Fruit fly (Drosophila melanogaster): ENCODE results near the gene CG7990.

The CG7990 gene

dm6 chrX:19220415-19220814 lies 18.6 kb upstream of the CG7990 start, which contains the start of gene CG7884 (continued):
- TF ChIP-seq CG7271 (tag; optimal IDR thresholded peaks at IDR 0.05) (no peak), Atf-2 (GFP tag; optimal IDR thresholded peaks at IDR 0.05) (no peak), Drgx (GFP tag; IDR thresholded peaks at IDR 0.05) (0 out of 2 replicates have a peak, but pooled peaks have one; percentile 13), CG7963 (GFP tag; IDR thresholded peaks at IDR 0.05; ENCODE audit: partially characterized antibody) (0 out of 3 replicates have a peak, but pooled peaks have one; percentile 5), CG2129 (GFP tag; IDR thresholded peaks at IDR 0.05; ENCODE audit: partially characterized antibody) (no peak), CG2116 (GFP tag; optimal IDR thresholded peaks at IDR 0.05) (no peak), E2f1 (GFP tag; IDR thresholded peaks at IDR 0.05) (peak; percentile 40; the same call in 1 of the 2 replicates), tap (tag; optimal IDR thresholded peaks at IDR 0.05) (no peak), CG7987 (GFP tag; optimal IDR thresholded peaks at IDR 0.05) (no peak), HmgZ (tag; optimal IDR thresholded peaks at IDR 0.05) (no peak), pita (GFP tag; optimal IDR thresholded peaks at IDR 0.05) (no peak), CG18262 (tag; optimal IDR thresholded peaks at IDR 0.05) (no peak), CG12155 (GFP tag; optimal IDR thresholded peaks at IDR 0.05) (no peak), ken (GFP tag; IDR thresholded peaks at IDR 0.05) (no peak), Trl (optimal IDR thresholded peaks at IDR 0.05) (peak; percentile 29 to 91), Trl (GFP tag; optimal IDR thresholded peaks at IDR 0.05) (no peak), oc (tag; optimal IDR thresholded peaks at IDR 0.05) (no peak), Hey (tag; optimal IDR thresholded peaks at IDR 0.05) (no peak), CG7556 (GFP tag; optimal IDR thresholded peaks at IDR 0.05) (no peak)

- TF ChIP-seq grn (GFP tag; optimal IDR thresholded peaks at IDR 0.05) (peak; percentile 77), wor (GFP tag; IDR thresholded peaks at IDR 0.05) (no peak), ken (GFP tag; IDR thresholded peaks at IDR 0.05) (no peak), CG12071 (GFP tag; optimal IDR thresholded peaks at IDR 0.05) (no peak), CG18599 (GFP tag; optimal IDR thresholded peaks at IDR 0.05) (peak; percentile 39), ash1 (GFP tag; optimal IDR thresholded peaks at IDR 0.05) (no peak), run (tag; optimal IDR thresholded peaks at IDR 0.05) (no peak), vvl (GFP tag; IDR thresholded peaks at IDR 0.05) (no peak), Ptx1 (GFP tag; IDR thresholded peaks at IDR 0.05) (no peak), lab (GFP tag; optimal IDR thresholded peaks at IDR 0.05) (peak; percentile 66), mirr (GFP tag; optimal IDR thresholded peaks at IDR 0.05) (peak; percentile 16), CG12391 (tag; optimal IDR thresholded peaks at IDR 0.05) (no peak), D (optimal IDR thresholded peaks at IDR 0.05) (no peak), D (GFP tag; optimal IDR thresholded peaks at IDR 0.05) (no peak), sna (GFP tag; IDR thresholded peaks at IDR 0.05; ENCODE audit: partially characterized antibody) (no peak), CG11723 (GFP tag; optimal IDR thresholded peaks at IDR 0.05) (no peak), CG12659 (GFP tag; optimal IDR thresholded peaks at IDR 0.05) (no peak), nau (GFP tag; optimal IDR thresholded peaks at IDR 0.05) (no peak), Fer2 (tag; optimal IDR thresholded peaks at IDR 0.05) (no peak), lmd (GFP tag; IDR thresholded peaks at IDR 0.05) (no peak), jing (GFP tag; optimal IDR thresholded peaks at IDR 0.05) (no peak), ind (GFP tag; optimal IDR thresholded peaks at IDR 0.05) (no peak), exex (tag; optimal IDR thresholded peaks at IDR 0.05) (peak; percentile 98), CG16813 (GFP tag; IDR thresholded peaks at IDR 0.05; ENCODE audit: partially characterized antibody) (no peak), CG7839 (tag; optimal IDR thresholded peaks at IDR 0.05) (no peak), CG8388 (GFP tag; optimal IDR thresholded peaks at IDR 0.05) (no peak), CG3995 (GFP tag; optimal IDR thresholded peaks at IDR 0.05) (peak; percentile 14), ttk (GFP tag; IDR thresholded peaks at IDR 0.05) (no peak), hkb (optimal IDR thresholded peaks at IDR 0.05) (no peak), hkb (GFP tag; IDR thresholded peaks at IDR 0.05) (no peak), Jarid2 (GFP tag; optimal IDR thresholded peaks at IDR 0.05) (no peak), CG11560 (tag; IDR thresholded peaks at IDR 0.05) (no peak)
Measured at dm6 chrX:19216671-19217070, 14.9 kb upstream of the CG7990 start.

All from whole organism, embryonic.